Worm (Caenorhabditis elegans): Measurements from ENCODE around the gene syx-16.

DNA sequence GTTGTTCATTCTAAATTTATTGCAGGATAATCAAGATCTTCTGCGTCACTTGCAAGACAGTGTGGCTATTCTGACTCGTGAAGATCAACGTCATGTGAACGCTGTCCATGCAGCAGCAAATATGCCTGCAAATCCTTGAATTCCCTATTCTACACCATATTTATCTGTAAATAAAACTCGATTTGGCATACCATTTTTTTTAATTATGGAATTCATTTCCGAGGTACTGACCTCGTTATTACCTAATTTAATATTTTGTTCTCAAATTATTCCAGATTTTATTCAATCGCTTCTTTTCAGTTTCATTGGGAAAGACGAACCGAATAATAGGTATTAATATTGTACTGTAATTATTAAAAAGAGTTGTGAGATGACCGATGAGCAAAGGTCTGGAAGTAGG is 35.3 kb downstream of the syx-16 start, which contains the start of gene cid-1:
- TF ChIP-seq fkh-10 (GFP tag; optimal IDR thresholded peaks at IDR 0.05) (no peak), ceh-16 (tag; optimal IDR thresholded peaks at IDR 0.05) (no peak), unc-62 (GFP tag; optimal IDR thresholded peaks at IDR 0.05) (no peak), ztf-11 (tag; optimal IDR thresholded peaks at IDR 0.05) (no peak), aly-2 (tag; optimal IDR thresholded peaks at IDR 0.05) (no peak), mdl-1 (tag; optimal IDR thresholded peaks at IDR 0.05) (no peak), fos-1 (tag; optimal IDR thresholded peaks at IDR 0.05) (no peak), ceh-82 (tag; optimal IDR thresholded peaks at IDR 0.05) (no peak), elt-2 (tag; optimal IDR thresholded peaks at IDR 0.05) (no peak), egl-27 (tag; optimal IDR thresholded peaks at IDR 0.05) (no peak), ztf-4 (tag; optimal IDR thresholded peaks at IDR 0.05) (no peak), nhr-237 (tag; optimal IDR thresholded peaks at IDR 0.05) (no peak), nhr-76 (tag; optimal IDR thresholded peaks at IDR 0.05) (no peak)
